Worm (Caenorhabditis elegans): Measurements from ENCODE around the gene Y37B11A.3.

DNA sequence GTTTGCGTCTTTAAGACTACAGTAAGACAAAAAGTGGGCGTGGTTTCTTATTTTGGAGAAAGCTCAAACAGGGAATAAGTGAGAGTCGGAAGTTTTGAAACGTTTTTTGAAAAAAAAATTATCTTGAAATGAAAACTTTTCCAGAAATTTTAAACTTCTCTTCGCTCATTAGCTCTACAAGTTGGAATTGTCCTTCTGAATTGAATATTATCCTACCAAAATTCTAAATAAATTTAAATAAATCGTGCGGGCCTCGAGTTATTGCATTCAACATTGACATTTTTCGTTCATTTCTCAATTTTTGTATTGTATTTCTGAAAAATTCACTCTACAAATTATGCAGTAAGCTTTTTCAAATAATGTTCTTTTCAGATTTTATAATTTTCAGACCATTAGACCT is 20.1 kb upstream of the Y37B11A.3 start, which contains the start of gene R12B2.3:
- no peak for TF ChIP-seq F13C5.2 (tag; optimal IDR thresholded peaks at IDR 0.05)
- TF ChIP-seq hmg-4 (GFP tag; optimal IDR thresholded peaks at IDR 0.05) = no peak
- TF ChIP-seq ceh-36 (tag; optimal IDR thresholded peaks at IDR 0.05) = no peak
- TF ChIP-seq tbx-37 (GFP tag; conservative IDR thresholded peaks at IDR 0.05) = no peak

Data from whole organism, early embryonic.